Worm (Caenorhabditis elegans): ENCODE results near the gene lgc-27.

ce11 chrII:4603035-4603434 is 45.9 kb upstream of the lgc-27 start, which contains the start of gene F35D11.4:
- TF ChIP-seq dao-5 (tag; optimal IDR thresholded peaks at IDR 0.05) = no peak
- TF ChIP-seq him-1 (tag; optimal IDR thresholded peaks at IDR 0.05) = peak; percentile 55
- TF ChIP-seq W03F9.2 (tag; optimal IDR thresholded peaks at IDR 0.05) = peak; percentile 59

Measured in whole organism, L4/young adult.